Fruit fly (Drosophila melanogaster) whole organism, pupa: ENCODE results near the gene CG9459.

ENCODE experiments used
- CG10348 ChIP-seq: fragments of 200-800 bp; sonication (Bioruptor generic); IDR thresholded peaks from 2 replicates; pipeline ENCODE4 v1.3.6; 2022; ENCODE audit warnings: missing biosample characterization, missing genetic modification characterization
- CG12605 ChIP-seq: fragments of 200-800 bp; sonication (Bioruptor generic); IDR thresholded peaks from 2 replicates; pipeline ENCODE4 v1.3.6; 2022; ENCODE audit warnings: missing biosample characterization, missing genetic modification characterization
- CG13204 ChIP-seq: fragments of 200-800 bp; sonication (Bioruptor generic); optimal IDR thresholded peaks from 2 replicates; lab custom pipeline; 2018; ENCODE audit warnings: missing biosample characterization, mild to moderate bottlenecking, missing genetic modification characterization, moderate library complexity
- CG14655 ChIP-seq: fragments of 200-800 bp; sonication (Bioruptor generic); optimal IDR thresholded peaks from 3 replicates; lab custom pipeline; 2017; ENCODE audit warnings: mild to moderate bottlenecking, missing biosample characterization, missing genetic modification reagents, missing genetic modification characterization
- CG15710 ChIP-seq: fragments of 200-800 bp; sonication (Bioruptor generic); optimal IDR thresholded peaks from 2 replicates; lab custom pipeline; 2018; ENCODE audit warnings: missing biosample characterization, mild to moderate bottlenecking, missing genetic modification characterization, moderate library complexity
- CG17806 ChIP-seq: fragments of 200-800 bp; sonication (Bioruptor generic); optimal IDR thresholded peaks from 2 replicates; lab custom pipeline; 2018; ENCODE audit warnings: missing biosample characterization, mild to moderate bottlenecking, missing genetic modification characterization, moderate library complexity
- CG32121 ChIP-seq: fragments of 200-800 bp; sonication (Bioruptor generic); IDR thresholded peaks from 2 replicates; pipeline ENCODE4 v1.3.6; 2022; ENCODE audit warnings: missing biosample characterization, missing genetic modification characterization
- CG34367 ChIP-seq: fragments of 200-800 bp; sonication (Bioruptor generic); optimal IDR thresholded peaks from 2 replicates; lab custom pipeline; 2018; ENCODE audit warnings: missing biosample characterization, mild to moderate bottlenecking, missing genetic modification characterization
- CG4496 ChIP-seq: fragments of 200-800 bp; sonication (Bioruptor generic); IDR thresholded peaks from 3 replicates; pipeline ENCODE4 v1.3.6; 2022; ENCODE audit warnings: missing biosample characterization, missing genetic modification characterization
- CG8159 ChIP-seq: fragments of 200-800 bp; sonication (Bioruptor generic); optimal IDR thresholded peaks from 3 replicates; lab custom pipeline; 2018; ENCODE audit warnings: missing biosample characterization, mild to moderate bottlenecking, missing genetic modification characterization, moderate library complexity
- CG8301 ChIP-seq: fragments of 200-800 bp; sonication (Bioruptor generic); optimal IDR thresholded peaks from 2 replicates; lab custom pipeline; 2018; ENCODE audit warnings: missing biosample characterization, mild to moderate bottlenecking, missing genetic modification characterization
- CG9948 ChIP-seq: fragments of 200-800 bp; sonication (Bioruptor generic); optimal IDR thresholded peaks from 2 replicates; lab custom pipeline; 2018; ENCODE audit warnings: missing biosample characterization, mild to moderate bottlenecking, missing genetic modification characterization, moderate library complexity
- D1 ChIP-seq: fragments of 200-800 bp; sonication (Bioruptor generic); optimal IDR thresholded peaks from 2 replicates; lab custom pipeline; 2018; ENCODE audit warnings: missing biosample characterization, mild to moderate bottlenecking, missing genetic modification characterization, moderate library complexity
- EcR ChIP-seq: fragments of 200-800 bp; sonication (Bioruptor generic); optimal IDR thresholded peaks from 3 replicates; lab custom pipeline; 2019; ENCODE audit warnings: missing biosample characterization, missing genetic modification characterization, mild to moderate bottlenecking, moderate library complexity, missing genetic modification reagents
- Ets98B ChIP-seq: fragments of 200-800 bp; sonication (Bioruptor generic); IDR thresholded peaks from 2 replicates; pipeline ENCODE4 v1.3.6; 2022; ENCODE audit warnings: missing biosample characterization, missing genetic modification characterization
- Pif1A ChIP-seq: fragments of 200-800 bp; sonication (Bioruptor generic); optimal IDR thresholded peaks from 3 replicates; lab custom pipeline; 2016; ENCODE audit warnings: missing biosample characterization, missing genetic modification characterization
- Pif1B ChIP-seq: fragments of 200-800 bp; sonication (Bioruptor generic); optimal IDR thresholded peaks from 3 replicates; lab custom pipeline; 2016; ENCODE audit warnings: missing biosample characterization, missing genetic modification characterization
- Snoo ChIP-seq: fragments of 200-800 bp; sonication (Bioruptor generic); optimal IDR thresholded peaks from 3 replicates; lab custom pipeline; 2017; ENCODE audit warnings: missing biosample characterization, mild to moderate bottlenecking, missing genetic modification characterization, inconsistent platforms
- fd96Ca ChIP-seq: fragments of 200-800 bp; sonication (Bioruptor generic); IDR thresholded peaks from 3 replicates; pipeline ENCODE4 v1.3.6; 2022; ENCODE audit warnings: missing biosample characterization, missing genetic modification characterization
- gl ChIP-seq: fragments of 200-800 bp; sonication (Bioruptor generic); optimal IDR thresholded peaks from 2 replicates; lab custom pipeline; 2018; ENCODE audit warnings: missing biosample characterization, mild to moderate bottlenecking, missing genetic modification characterization
- rn ChIP-seq: fragments of 200-800 bp; sonication (Bioruptor generic); IDR thresholded peaks from 2 replicates; pipeline ENCODE4 v1.3.6; 2022; ENCODE audit warnings: missing biosample characterization, missing genetic modification characterization

CG9459 gene

dm6 chr3R:9818295-9818694 lies at the start of gene CG9459:
TSS of gene CG9459 (minus strand) at chr3R:9818395.
- TF ChIP-seq Pif1B (no peak), CG15710 (no peak), CG34367 (tag; lab: Kevin White, UChicago) (no peak), Snoo (tag; lab: Kevin White, UChicago) (no peak), Ets98B (GFP tag; lab: Robert Waterston, UW) (no peak), D1 (no peak), CG13204 (GFP tag; lab: Kevin White, UChicago) (no peak), gl (tag; lab: Kevin White, UChicago) (no peak), Pif1A (GFP tag; lab: Kevin White, UChicago) (no peak), CG8159 (tag; lab: Kevin White, UChicago) (no peak), CG4496 (GFP tag; lab: Robert Waterston, UW) (no peak), CG9948 (tag; lab: Kevin White, UChicago) (no peak), fd96Ca (GFP tag; lab: Robert Waterston, UW) (no peak), CG32121 (GFP tag; lab: Robert Waterston, UW) (no peak), CG14655 (GFP tag; lab: Kevin White, UChicago) (no peak), CG12605 (GFP tag; lab: Robert Waterston, UW) (no peak), EcR (GFP tag; lab: Kevin White, UChicago) (no peak), CG8301 (tag; lab: Kevin White, UChicago) (no peak), rn (GFP tag; lab: Robert Waterston, UW) (no peak)

- TF ChIP-seq CG14655 (GFP tag; lab: Kevin White, UChicago) = no peak
- peak; percentile 30 for TF ChIP-seq CG13204 (GFP tag; lab: Kevin White, UChicago)
- TF ChIP-seq CG9948 (tag; lab: Kevin White, UChicago) = no peak
Observed at dm6 chr3R:9865854-9866396, 47.7 kb upstream of the CG9459 start.

dm6 chr3R:9860561-9860960 lies 42.4 kb upstream of the CG9459 start:
- no peak for TF ChIP-seq gl (tag; lab: Kevin White, UChicago)
- TF ChIP-seq CG14655 (GFP tag; lab: Kevin White, UChicago) = no peak
- no peak for TF ChIP-seq CG8301 (tag; lab: Kevin White, UChicago)
- TF ChIP-seq CG9948 (tag; lab: Kevin White, UChicago) = no peak

dm6 chr3R:9857785-9858184 lies 39.6 kb upstream of the CG9459 start:
- TF ChIP-seq Pif1B (no peak), CG15710 (no peak), CG13204 (GFP tag; lab: Kevin White, UChicago) (no peak), CG8159 (tag; lab: Kevin White, UChicago) (no peak), CG32121 (GFP tag; lab: Robert Waterston, UW) (no peak), rn (GFP tag; lab: Robert Waterston, UW) (no peak), CG8301 (tag; lab: Kevin White, UChicago) (no peak), CG9948 (tag; lab: Kevin White, UChicago) (no peak), gl (tag; lab: Kevin White, UChicago) (no peak), Pif1A (GFP tag; lab: Kevin White, UChicago) (no peak), CG14655 (GFP tag; lab: Kevin White, UChicago) (no peak), Snoo (tag; lab: Kevin White, UChicago) (no peak), CG34367 (tag; lab: Kevin White, UChicago) (no peak)
- TF ChIP-seq, all 21 proteins: peak for 0

- TF ChIP-seq CG32121 (GFP tag; lab: Robert Waterston, UW) (no peak), CG12605 (GFP tag; lab: Robert Waterston, UW) (no peak), CG9948 (tag; lab: Kevin White, UChicago) (no peak), CG14655 (GFP tag; lab: Kevin White, UChicago) (no peak), CG13204 (GFP tag; lab: Kevin White, UChicago) (no peak), gl (tag; lab: Kevin White, UChicago) (no peak), CG8301 (tag; lab: Kevin White, UChicago) (no peak), Pif1A (GFP tag; lab: Kevin White, UChicago) (no peak)
Observed at dm6 chr3R:9851653-9852052, 33.5 kb upstream of the CG9459 start.

- no peak for TF ChIP-seq CG34367 (tag; lab: Kevin White, UChicago)
- TF ChIP-seq CG17806 (tag; lab: Kevin White, UChicago) = no peak
- TF ChIP-seq Snoo (tag; lab: Kevin White, UChicago) = no peak
- no peak for TF ChIP-seq CG15710
- TF ChIP-seq, all 21 proteins: peak for 0
Observed at dm6 chr3R:9823723-9824122, 5.5 kb upstream of the CG9459 start, which contains the start of gene CG34302. TSS of gene CG34302 (minus strand) at chr3R:9823823.

- no peak for TF ChIP-seq CG9948 (tag; lab: Kevin White, UChicago)
- no peak for TF ChIP-seq Pif1B
- TF ChIP-seq CG14655 (GFP tag; lab: Kevin White, UChicago) = no peak
- no peak for TF ChIP-seq CG8301 (tag; lab: Kevin White, UChicago)
- no peak for TF ChIP-seq Pif1A (GFP tag; lab: Kevin White, UChicago)
- no peak for TF ChIP-seq D1
- TF ChIP-seq CG8159 (tag; lab: Kevin White, UChicago) = no peak
- TF ChIP-seq Snoo (tag; lab: Kevin White, UChicago) = no peak
- TF ChIP-seq CG10348 (GFP tag; lab: Robert Waterston, UW) = no peak
- TF ChIP-seq gl (tag; lab: Kevin White, UChicago) = no peak
- no peak for TF ChIP-seq Ets98B (GFP tag; lab: Robert Waterston, UW)
- TF ChIP-seq CG17806 (tag; lab: Kevin White, UChicago) = no peak
- TF ChIP-seq CG34367 (tag; lab: Kevin White, UChicago) = no peak
- TF ChIP-seq fd96Ca (GFP tag; lab: Robert Waterston, UW) = no peak
- TF ChIP-seq CG4496 (GFP tag; lab: Robert Waterston, UW) = no peak
- no peak for TF ChIP-seq CG12605 (GFP tag; lab: Robert Waterston, UW)
Observed at dm6 chr3R:9821091-9821490, 2.9 kb upstream of the CG9459 start, which contains the start of gene CG42857. TSS of gene CG42857 (minus strand) at chr3R:9821191.
